Worm (Caenorhabditis elegans): Measurements from ENCODE around the gene C24B5.4.

Gene C24B5.4

ce11 chrV:9175218-9175837, 21.8 kb downstream of the C24B5.4 start, which contains the start of gene spas-1 (continued):
- TF ChIP-seq F22D6.2 (tag; optimal IDR thresholded peaks at IDR 0.05) (peak; percentile 26), snpc-4 (GFP tag; optimal IDR thresholded peaks at IDR 0.05) (no peak), snpc-4 (tag; optimal IDR thresholded peaks at IDR 0.05) (peak in 1 of 4 experiments; percentile 76), egrh-3 (GFP tag; IDR thresholded peaks at IDR 0.05) (no peak), mel-28 (tag; optimal IDR thresholded peaks at IDR 0.05; ENCODE audit: borderline replicate concordance) (no peak), C06A6.2 (GFP tag; conservative IDR thresholded peaks at IDR 0.05) (peak; percentile 69), F23B12.7 (tag; optimal IDR thresholded peaks at IDR 0.05; ENCODE audit: insufficient read depth) (peak; percentile 88), Y53G8AR.9 (GFP tag; conservative IDR thresholded peaks at IDR 0.05) (0 out of 2 replicates have a peak, but pooled peaks have one; percentile 22), attf-5 (GFP tag; optimal IDR thresholded peaks at IDR 0.05) (peak; percentile 84), dox-1 (GFP tag; IDR thresholded peaks at IDR 0.05) (peak; percentile 85), lir-1 (GFP tag; conservative IDR thresholded peaks at IDR 0.05) (no peak; the same call in 1 of the 2 replicates), hsf-1 (GFP tag; IDR thresholded peaks at IDR 0.05) (no peak), snpc-1.1 (tag; optimal IDR thresholded peaks at IDR 0.05; ENCODE audit: insufficient read depth) (peak; percentile 16), nhr-27 (tag; optimal IDR thresholded peaks at IDR 0.05) (no peak), dpff-1 (tag; optimal IDR thresholded peaks at IDR 0.05) (no peak), bed-2 (GFP tag; IDR thresholded peaks at IDR 0.05) (no peak), chd-7 (tag; optimal IDR thresholded peaks at IDR 0.05) (no peak), nhr-179 (tag; optimal IDR thresholded peaks at IDR 0.05) (no peak), D2030.7 (GFP tag; IDR thresholded peaks at IDR 0.05) (no peak; the same call in 1 of the 2 replicates), F52B5.7 (tag; optimal IDR thresholded peaks at IDR 0.05) (no peak), Y67H2A.10 (GFP tag; conservative IDR thresholded peaks at IDR 0.05) (no peak), bed-1 (GFP tag; IDR thresholded peaks at IDR 0.05) (no peak), let-526 (GFP tag; IDR thresholded peaks at IDR 0.05) (no peak), gei-17 (GFP tag; optimal IDR thresholded peaks at IDR 0.05) (peak; percentile 19), hmg-1.2 (GFP tag; IDR thresholded peaks at IDR 0.05) (peak; percentile 29; the same call in 1 of the 2 replicates), pha-4 (tag; optimal IDR thresholded peaks at IDR 0.05) (peak; percentile 81), ZK185.1 (tag; optimal IDR thresholded peaks at IDR 0.05; ENCODE audit: poor library complexity, severe bottlenecking) (peak; percentile 46), lin-54 (GFP tag; optimal IDR thresholded peaks at IDR 0.05) (peak; percentile 97), egl-44 (GFP tag; IDR thresholded peaks at IDR 0.05) (no peak), T26A5.8 (tag; optimal IDR thresholded peaks at IDR 0.05) (no peak), fkh-3 (tag; optimal IDR thresholded peaks at IDR 0.05) (no peak), snpc-3.4 (tag; optimal IDR thresholded peaks at IDR 0.05) (peak; percentile 71), lin-35 (GFP tag; optimal IDR thresholded peaks at IDR 0.05) (peak; percentile 23 to 96 (median 81)), ztf-25 (GFP tag; IDR thresholded peaks at IDR 0.05) (no peak), ztf-3 (GFP tag; optimal IDR thresholded peaks at IDR 0.05) (no peak), dpl-1 (GFP tag; optimal IDR thresholded peaks at IDR 0.05) (peak; percentile 91), tlf-1 (GFP tag; optimal IDR thresholded peaks at IDR 0.05) (peak; percentile 68), aptf-2 (GFP tag; conservative IDR thresholded peaks at IDR 0.05) (no peak), ceh-27 (GFP tag; optimal IDR thresholded peaks at IDR 0.05) (peak; percentile 56), pbrm-1 (GFP tag; IDR thresholded peaks at IDR 0.05) (peak; percentile 83; the same call in 1 of the 2 replicates), ceh-58 (GFP tag; IDR thresholded peaks at IDR 0.05) (no peak), hmg-20 (GFP tag; IDR thresholded peaks at IDR 0.05) (no peak), efl-1 (GFP tag; optimal IDR thresholded peaks at IDR 0.05) (peak; percentile 79), madf-6 (GFP tag; IDR thresholded peaks at IDR 0.05) (peak; percentile 72), lin-26 (GFP tag; IDR thresholded peaks at IDR 0.05) (no peak), egl-18 (GFP tag; IDR thresholded peaks at IDR 0.05) (no peak), C17E4.6 (GFP tag; IDR thresholded peaks at IDR 0.05) (no peak), lsl-1 (GFP tag; optimal IDR thresholded peaks at IDR 0.05) (peak; percentile 54)

All from whole organism, young adult.